Worm (Caenorhabditis elegans) whole organism, L1 larva: ENCODE results near the gene ccg-1.
"Not testable (repeated sequence)": the region's sequence is repeated elsewhere in the genome, so short reads cannot be mapped to it uniquely, and the experiment has no call there.

Source experiments
- ama-1 ChIP-seq: fragments of 150-350 bp; optimal IDR thresholded peaks from 2 replicates; lab custom pipeline; 2014
- elt-2 ChIP-seq: sonication (generic microtip); optimal IDR thresholded peaks from 2 replicates; lab custom pipeline; 2016; ENCODE audit warnings: missing genetic modification characterization, mild to moderate bottlenecking, inconsistent platforms, missing compliant biosample characterization, missing genetic modification reagents
- skn-1 ChIP-seq: fragments of 150-350 bp; optimal IDR thresholded peaks from 2 replicates; lab custom pipeline; 2014; ENCODE audit warnings: missing biosample characterization, missing genetic modification characterization
- snpc-4 ChIP-seq: fragments of 150-350 bp; optimal IDR thresholded peaks from 2 replicates; lab custom pipeline; 2014; ENCODE audit warnings: missing biosample characterization, missing genetic modification characterization
- unc-86 ChIP-seq: sonication (generic microtip); optimal IDR thresholded peaks from 2 replicates; lab custom pipeline; 2016; ENCODE audit warnings: missing genetic modification characterization, missing compliant biosample characterization
- zip-4 ChIP-seq: fragments of 200-800 bp; sonication (Bioruptor generic); optimal IDR thresholded peaks from 2 replicates; lab custom pipeline; 2018; ENCODE audit warnings: mild to moderate bottlenecking, missing genetic modification characterization, moderate library complexity, missing compliant biosample characterization
- ztf-11 ChIP-seq, 2 experiments: sonication (generic microtip); optimal IDR thresholded peaks; 2 replicates each; lab custom pipeline; 2016 to 2017; ENCODE audit warnings: missing genetic modification characterization in 2 of 2, missing biosample characterization in 1 of 2, missing compliant biosample characterization in 1 of 2

ce11 chrIV:15318982-15319381 lies 43.4 kb upstream of the ccg-1 start, which contains the start of gene Y73F8A.14:
- not testable (repeated sequence) for TF ChIP-seq zip-4 (GFP tag; lab: Kevin White, UChicago); elt-2 (tag; lab: Kevin White, UChicago); ama-1; snpc-4; unc-86 (tag; lab: Kevin White, UChicago); ztf-11 (tag; optimal IDR thresholded peaks at IDR 0.05; lab: Kevin White, UChicago); skn-1 (tag; lab: Kevin White, UChicago)
